Fruit fly (Drosophila melanogaster) S2 (cell line): ENCODE results near the gene Cyfip.

Experiments
- CG8478 ChIP-seq: fragments of >200 bp; optimal IDR thresholded peaks from 2 replicates; lab custom pipeline; 2018
- CTCF ChIP-seq, 2 experiments: fragments of >200 bp; optimal IDR thresholded peaks; 2 replicates each; lab custom pipeline; 2018

dm6 chr3R:15369742-15370141, 36.7 kb downstream of the Cyfip start, which contains the start of gene CG14868:
- TF ChIP-seq CG8478 (lab: Kevin White, UChicago), result no peak
- no peak for TF ChIP-seq CTCF (optimal IDR thresholded peaks at IDR 0.05; lab: Kevin White, UChicago)
